Worm (Caenorhabditis elegans) whole organism, early embryonic: ENCODE results near the gene srt-48.

Experiments used
- B0310.2 ChIP-seq: sonication (generic microtip); optimal IDR thresholded peaks from 2 replicates; lab custom pipeline; 2016; ENCODE audit warnings: mild to moderate bottlenecking, missing genetic modification characterization, missing compliant biosample characterization
- ama-1 ChIP-seq: fragments of 150-350 bp; optimal IDR thresholded peaks from 2 replicates; lab custom pipeline; 2014
- ceh-13 ChIP-seq: fragments of 200-800 bp; sonication (Bioruptor generic); optimal IDR thresholded peaks from 2 replicates; lab custom pipeline; 2018; ENCODE audit warnings: mild to moderate bottlenecking, missing genetic modification characterization, missing compliant biosample characterization
- hnd-1 ChIP-seq: sonication (generic microtip); optimal IDR thresholded peaks from 2 replicates; lab custom pipeline; 2016; ENCODE audit warnings: missing genetic modification characterization, missing compliant biosample characterization
- pes-1 ChIP-seq: fragments of 200-800 bp; sonication (Bioruptor generic); IDR thresholded peaks from 2 replicates; pipeline ENCODE4 v1.3.6; 2022; ENCODE audit warnings: missing genetic modification reagents, missing genetic modification characterization, missing compliant biosample characterization
- sea-1 ChIP-seq: fragments of 200-800 bp; sonication (Bioruptor generic); conservative IDR thresholded peaks from 2 replicates; pipeline ENCODE4 v1.3.6; 2022; ENCODE audit warnings: missing genetic modification characterization, missing compliant biosample characterization
- tra-4 ChIP-seq: sonication (generic microtip); optimal IDR thresholded peaks from 2 replicates; lab custom pipeline; 2017; ENCODE audit warnings: missing genetic modification characterization, missing compliant biosample characterization

DNA sequence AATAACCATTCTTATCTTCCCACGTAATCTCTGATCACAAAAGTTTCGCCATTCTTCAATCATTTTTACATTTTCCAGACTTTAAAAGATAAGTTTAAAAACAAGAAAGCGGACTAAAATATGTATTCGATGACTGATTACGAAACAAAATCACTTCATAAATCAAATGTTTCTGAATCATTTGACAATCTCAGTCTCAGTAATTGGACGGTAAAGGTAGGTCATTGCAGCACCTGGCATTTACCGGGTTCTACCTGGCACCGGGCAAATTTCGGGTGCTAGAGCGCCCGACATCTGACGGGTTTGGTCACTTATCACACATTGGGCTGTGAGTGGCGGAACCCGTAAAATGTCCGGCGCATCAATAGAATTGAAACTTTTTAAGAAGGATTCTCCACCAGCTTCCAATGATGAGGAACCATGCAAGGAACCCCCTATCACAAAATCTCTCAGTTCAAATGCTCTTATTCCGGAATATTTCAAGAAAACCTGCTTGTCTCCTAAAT, 12.6 kb downstream of the srt-48 start, which contains the start of gene Y41E3.19:
- no peak for TF ChIP-seq ceh-13
- no peak for TF ChIP-seq B0310.2 (tag; lab: Kevin White, UChicago)
- no peak for TF ChIP-seq sea-1 (GFP tag; lab: Robert Waterston, UW)
- no peak for TF ChIP-seq pes-1
- TF ChIP-seq ama-1, result no peak
- no peak for TF ChIP-seq hnd-1 (tag; lab: Kevin White, UChicago)
- TF ChIP-seq tra-4 (tag; lab: Kevin White, UChicago), result no peak
